Worm (Caenorhabditis elegans) whole organism, L2 larva: ENCODE results near the gene ing-3.

ENCODE experiments used
- C34F6.9 ChIP-seq: fragments of 150-350 bp; optimal IDR thresholded peaks from 2 replicates; lab custom pipeline; 2014; ENCODE audit warnings: missing biosample characterization, missing genetic modification characterization
- F13H6.1 ChIP-seq: sonication (generic microtip); optimal IDR thresholded peaks from 2 replicates; lab custom pipeline; 2016; ENCODE audit warnings: missing genetic modification characterization, missing compliant biosample characterization
- R02D3.7 ChIP-seq: fragments of 150-350 bp; optimal IDR thresholded peaks from 2 replicates; lab custom pipeline; 2014; ENCODE audit warnings: missing biosample characterization, missing genetic modification characterization
- Y55F3AM.14 ChIP-seq: fragments of 200-800 bp; sonication (Bioruptor generic); optimal IDR thresholded peaks from 2 replicates; lab custom pipeline; 2018; ENCODE audit warnings: mild to moderate bottlenecking, missing genetic modification characterization, missing compliant biosample characterization
- ZK546.5 ChIP-seq: sonication (generic microtip); optimal IDR thresholded peaks from 2 replicates; lab custom pipeline; 2017; ENCODE audit warnings: missing biosample characterization, missing genetic modification characterization
- alr-1 ChIP-seq: fragments of 150-350 bp; optimal IDR thresholded peaks from 2 replicates; lab custom pipeline; 2014; ENCODE audit warnings: missing biosample characterization, missing genetic modification characterization
- ama-1 ChIP-seq: fragments of 150-350 bp; optimal IDR thresholded peaks from 2 replicates; lab custom pipeline; 2018; ENCODE audit warnings: inconsistent platforms
- blmp-1 ChIP-seq: sonication (generic microtip); optimal IDR thresholded peaks from 2 replicates; lab custom pipeline; 2017; ENCODE audit warnings: missing genetic modification characterization, mild to moderate bottlenecking, missing compliant biosample characterization, antibody characterized with exemption, moderate library complexity; ENCODE audit not compliant: insufficient read depth
- ceh-82 ChIP-seq: fragments of 150-350 bp; optimal IDR thresholded peaks from 2 replicates; lab custom pipeline; 2014; ENCODE audit warnings: missing biosample characterization, missing genetic modification characterization
- crh-2 ChIP-seq: sonication (generic microtip); optimal IDR thresholded peaks from 2 replicates; lab custom pipeline; 2017; ENCODE audit warnings: missing biosample characterization, missing genetic modification characterization
- egl-27 ChIP-seq: sonication (generic microtip); optimal IDR thresholded peaks from 3 replicates; lab custom pipeline; 2017; ENCODE audit warnings: missing biosample characterization, missing genetic modification reagents, missing genetic modification characterization
- elt-1 ChIP-seq: fragments of 150-350 bp; optimal IDR thresholded peaks from 2 replicates; lab custom pipeline; 2014; ENCODE audit warnings: missing biosample characterization, missing genetic modification characterization
- elt-3 ChIP-seq: sonication (generic microtip); optimal IDR thresholded peaks from 2 replicates; lab custom pipeline; 2017; ENCODE audit warnings: missing biosample characterization, missing genetic modification characterization
- fos-1 ChIP-seq: fragments of 150-350 bp; optimal IDR thresholded peaks from 2 replicates; lab custom pipeline; 2014; ENCODE audit warnings: missing biosample characterization, missing genetic modification characterization
- gmeb-1 ChIP-seq: fragments of 150-350 bp; optimal IDR thresholded peaks from 2 replicates; lab custom pipeline; 2014; ENCODE audit warnings: missing biosample characterization, missing genetic modification characterization
- lin-11 ChIP-seq: fragments of 150-350 bp; sonication (generic microtip); optimal IDR thresholded peaks from 2 replicates; lab custom pipeline; 2014; ENCODE audit warnings: missing biosample characterization, missing genetic modification characterization, inconsistent platforms, mixed read lengths
- lin-13 ChIP-seq: fragments of 150-350 bp; optimal IDR thresholded peaks from 2 replicates; lab custom pipeline; 2014; ENCODE audit warnings: missing biosample characterization, missing genetic modification reagents, missing genetic modification characterization
- lin-39 ChIP-seq: fragments of 150-350 bp; optimal IDR thresholded peaks from 2 replicates; lab custom pipeline; 2014; ENCODE audit warnings: missing biosample characterization, missing genetic modification reagents, missing genetic modification characterization
- lsy-2 ChIP-seq, 2 experiments: fragments of 150-350 bp in 1 of 2; sonication (generic microtip) in 1 of 2; optimal IDR thresholded peaks; 2 replicates each; lab custom pipeline; 2014 to 2017; ENCODE audit warnings: missing biosample characterization in 2 of 2, missing genetic modification characterization in 2 of 2
- mab-5 ChIP-seq: fragments of 150-350 bp; optimal IDR thresholded peaks from 2 replicates; lab custom pipeline; 2014; ENCODE audit warnings: missing biosample characterization, missing genetic modification characterization
- mdl-1 ChIP-seq, 2 experiments: fragments of 150-350 bp in 1 of 2; sonication (generic microtip) in 1 of 2; optimal IDR thresholded peaks; 2 replicates each; lab custom pipeline; 2017; ENCODE audit warnings: missing biosample characterization in 2 of 2, missing genetic modification characterization in 2 of 2
- nhr-11 ChIP-seq: fragments of 150-350 bp; optimal IDR thresholded peaks from 2 replicates; lab custom pipeline; 2014; ENCODE audit warnings: missing biosample characterization, missing genetic modification characterization
- nhr-12 ChIP-seq: fragments of 150-350 bp; optimal IDR thresholded peaks from 2 replicates; lab custom pipeline; 2014; ENCODE audit warnings: missing biosample characterization, missing genetic modification characterization
- nhr-129 ChIP-seq: fragments of 150-350 bp; optimal IDR thresholded peaks from 2 replicates; lab custom pipeline; 2014; ENCODE audit warnings: missing biosample characterization, missing genetic modification characterization
- nhr-21 ChIP-seq: fragments of 150-350 bp; optimal IDR thresholded peaks from 2 replicates; lab custom pipeline; 2014; ENCODE audit warnings: missing biosample characterization, missing genetic modification characterization
- nhr-23 ChIP-seq: fragments of 150-350 bp; optimal IDR thresholded peaks from 2 replicates; lab custom pipeline; 2014; ENCODE audit warnings: missing biosample characterization, missing genetic modification reagents, missing genetic modification characterization
- nhr-237 ChIP-seq: fragments of 150-350 bp; optimal IDR thresholded peaks from 2 replicates; lab custom pipeline; 2014; ENCODE audit warnings: missing biosample characterization, missing genetic modification characterization
- nhr-25 ChIP-seq: fragments of 150-350 bp; sonication (generic microtip); optimal IDR thresholded peaks from 3 replicates; lab custom pipeline; 2014; ENCODE audit warnings: missing biosample characterization, missing genetic modification characterization
- nhr-77 ChIP-seq: fragments of 150-350 bp; optimal IDR thresholded peaks from 2 replicates; lab custom pipeline; 2014; ENCODE audit warnings: missing biosample characterization, missing genetic modification characterization
- sem-4 ChIP-seq: fragments of 150-350 bp; optimal IDR thresholded peaks from 2 replicates; lab custom pipeline; 2014; ENCODE audit warnings: missing biosample characterization, missing genetic modification reagents, missing genetic modification characterization
- skn-1 ChIP-seq: sonication (generic microtip); optimal IDR thresholded peaks from 2 replicates; lab custom pipeline; 2017; ENCODE audit warnings: missing biosample characterization, missing genetic modification characterization
- sma-3 ChIP-seq: sonication (generic microtip); optimal IDR thresholded peaks from 2 replicates; lab custom pipeline; 2016; ENCODE audit warnings: missing genetic modification reagents, missing genetic modification characterization, missing compliant biosample characterization
- sma-9 ChIP-seq, 2 experiments: fragments of 150-350 bp in 1 of 2; sonication (generic microtip) in 1 of 2; optimal IDR thresholded peaks; 2 replicates each; lab custom pipeline; 2014 to 2016; ENCODE audit warnings: missing genetic modification characterization in 2 of 2, mild to moderate bottlenecking in 1 of 2, missing biosample characterization in 1 of 2, missing compliant biosample characterization in 1 of 2, missing genetic modification reagents in 1 of 2, moderate library complexity in 1 of 2
- snpc-4 ChIP-seq: fragments of 150-350 bp; optimal IDR thresholded peaks from 2 replicates; lab custom pipeline; 2014; ENCODE audit warnings: missing biosample characterization, missing genetic modification characterization
- unc-39 ChIP-seq: fragments of 150-350 bp; optimal IDR thresholded peaks from 2 replicates; lab custom pipeline; 2014; ENCODE audit warnings: missing biosample characterization, missing genetic modification characterization
- unc-62 ChIP-seq: fragments of 150-350 bp; optimal IDR thresholded peaks from 2 replicates; lab custom pipeline; 2014; ENCODE audit warnings: missing biosample characterization, missing genetic modification reagents, missing genetic modification characterization
- zag-1 ChIP-seq: fragments of 150-350 bp; optimal IDR thresholded peaks from 2 replicates; lab custom pipeline; 2014; ENCODE audit warnings: missing biosample characterization, missing genetic modification characterization
- ztf-11 ChIP-seq: sonication (generic microtip); optimal IDR thresholded peaks from 2 replicates; lab custom pipeline; 2017; ENCODE audit warnings: missing biosample characterization, missing genetic modification characterization
- ztf-4 ChIP-seq: fragments of 150-350 bp; optimal IDR thresholded peaks from 2 replicates; lab custom pipeline; 2014; ENCODE audit warnings: missing biosample characterization, missing genetic modification characterization

ing-3 gene

DNA sequence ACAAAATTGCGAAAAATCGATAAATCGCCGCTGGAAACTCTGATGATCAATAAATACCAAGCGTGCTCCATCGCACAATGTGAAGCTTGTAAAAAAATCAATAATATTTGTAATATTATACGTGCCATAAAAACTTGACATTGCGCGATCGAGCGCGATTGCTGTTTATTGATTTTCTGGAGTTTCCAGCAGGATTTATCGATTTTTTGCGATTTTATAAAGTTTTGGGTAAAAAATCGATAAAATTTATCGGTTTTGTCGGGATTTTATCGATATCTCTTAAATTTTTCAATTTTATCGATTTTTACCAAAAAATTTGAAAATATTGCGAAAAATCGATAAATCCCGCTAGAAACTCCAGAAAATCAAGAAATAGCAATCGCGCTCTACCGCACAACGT is 23.9 kb downstream of the ing-3 start:
- TF ChIP-seq gmeb-1 (no peak), ZK546.5 (tag; lab: Kevin White, UChicago) (no peak), ama-1 (lab: Kevin White, UChicago) (no peak)

DNA sequence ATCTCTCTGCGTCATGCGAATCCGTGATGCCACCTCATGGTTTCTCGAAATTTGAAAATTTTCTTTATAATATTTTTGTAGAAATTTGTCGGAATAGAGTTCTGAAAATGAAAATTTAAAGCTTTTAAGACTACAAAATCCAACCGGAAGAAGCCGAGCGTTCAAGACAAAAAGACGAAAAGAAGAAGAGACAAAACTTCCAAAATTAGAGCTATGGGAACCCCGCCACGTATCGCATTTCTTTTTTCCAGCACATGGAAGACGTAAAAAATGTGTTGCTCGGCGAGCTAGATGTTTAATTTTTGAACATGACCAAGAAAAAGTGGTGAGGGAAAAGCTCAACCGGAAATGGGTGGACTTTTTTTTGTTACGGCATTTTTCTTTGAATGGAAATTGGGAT is 26.2 kb downstream of the ing-3 start, which contains the start of gene W02B8.1:
TSS of gene W02B8.1 (minus strand) at position 101 of the 400 bp plus-strand sequence.
- TF ChIP-seq lin-39 (tag; lab: Kevin White, UChicago) (no peak), nhr-11 (tag; lab: Kevin White, UChicago) (no peak), nhr-23 (tag; lab: Kevin White, UChicago) (no peak), nhr-25 (tag; lab: Kevin White, UChicago) (no peak), crh-2 (tag; lab: Kevin White, UChicago) (no peak), unc-62 (GFP tag; lab: Kevin White, UChicago) (no peak), zag-1 (no peak), mab-5 (tag; lab: Kevin White, UChicago) (no peak), blmp-1 (tag; lab: Kevin White, UChicago) (no peak), ama-1 (lab: Kevin White, UChicago) (no peak), ztf-4 (no peak), nhr-77 (tag; lab: Kevin White, UChicago) (no peak), ceh-82 (tag; lab: Kevin White, UChicago) (no peak), sem-4 (tag; lab: Kevin White, UChicago) (no peak), lin-11 (tag; lab: Kevin White, UChicago) (no peak), snpc-4 (tag; lab: Kevin White, UChicago) (no peak)
- TF ChIP-seq, all 48 proteins: peak for 0

DNA sequence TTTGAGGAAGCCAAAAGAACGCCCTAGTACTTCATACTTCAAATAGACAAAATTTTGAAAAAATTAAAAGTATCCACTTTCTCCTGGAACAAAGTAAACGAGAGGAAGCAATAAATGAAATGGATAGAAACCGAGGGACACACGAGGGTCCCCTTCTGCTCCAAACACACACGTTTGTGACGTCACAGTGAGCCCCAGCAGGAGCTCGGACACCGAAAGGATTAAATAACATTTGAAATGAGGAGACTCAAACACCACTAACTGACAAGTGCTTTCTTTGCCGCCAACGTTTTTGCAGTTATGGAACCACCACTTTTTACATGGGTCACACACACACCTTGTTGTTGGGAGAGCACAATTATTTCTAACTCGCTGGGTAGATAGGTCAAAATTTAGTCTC is 27.6 kb downstream of the ing-3 start:
- TF ChIP-seq fos-1 (tag; lab: Kevin White, UChicago) (no peak), nhr-23 (tag; lab: Kevin White, UChicago) (no peak), nhr-21 (no peak), sma-9 (GFP tag; optimal IDR thresholded peaks at IDR 0.05; lab: Kevin White, UChicago) (peak; percentile 38), sma-9 (tag; optimal IDR thresholded peaks at IDR 0.05; lab: Kevin White, UChicago) (no peak), zag-1 (no peak), sem-4 (tag; lab: Kevin White, UChicago) (no peak), nhr-129 (tag; lab: Kevin White, UChicago) (peak; percentile 23), egl-27 (tag; lab: Kevin White, UChicago) (no peak), skn-1 (tag; lab: Kevin White, UChicago) (no peak), Y55F3AM.14 (GFP tag; lab: Kevin White, UChicago) (peak; percentile 29), mdl-1 (tag; optimal IDR thresholded peaks at IDR 0.05; lab: Kevin White, UChicago) (peak in 1 of 2 experiments; percentile 47), F13H6.1 (peak; percentile 36), lsy-2 (tag; optimal IDR thresholded peaks at IDR 0.05; lab: Kevin White, UChicago) (peak in 1 of 2 experiments; percentile 49), lin-11 (tag; lab: Kevin White, UChicago) (no peak), C34F6.9 (peak; percentile 19), ceh-82 (tag; lab: Kevin White, UChicago) (no peak), lin-13 (GFP tag; lab: Kevin White, UChicago) (no peak)

DNA sequence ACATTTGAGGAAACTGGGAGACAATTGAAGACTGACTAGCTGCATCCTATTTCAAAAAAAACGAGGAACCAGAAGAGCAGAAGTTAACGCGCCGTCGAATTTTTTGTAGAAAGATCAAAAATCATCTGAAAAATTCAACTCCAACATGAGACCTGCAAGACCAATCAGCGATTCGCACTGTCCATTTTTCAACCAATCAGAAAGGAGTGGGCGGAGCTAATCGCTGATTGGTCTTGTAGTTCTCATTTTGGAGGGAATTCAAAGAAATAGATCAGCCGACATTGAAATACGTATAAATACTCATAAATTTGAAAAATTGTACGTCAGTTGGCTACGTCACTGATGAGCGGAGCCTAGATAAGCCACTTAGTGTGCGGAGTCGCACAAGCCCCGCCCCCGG is 31.8 kb downstream of the ing-3 start:
- TF ChIP-seq elt-3 (tag; lab: Kevin White, UChicago), result no peak
- no peak for TF ChIP-seq gmeb-1
- no peak for TF ChIP-seq alr-1 (tag; lab: Kevin White, UChicago)
- TF ChIP-seq elt-1 (tag; lab: Kevin White, UChicago), result no peak
- no peak for TF ChIP-seq nhr-77 (tag; lab: Kevin White, UChicago)
- TF ChIP-seq snpc-4 (tag; lab: Kevin White, UChicago), result no peak
- TF ChIP-seq crh-2 (tag; lab: Kevin White, UChicago), result no peak
- no peak for TF ChIP-seq nhr-21
- no peak for TF ChIP-seq blmp-1 (tag; lab: Kevin White, UChicago)
- no peak for TF ChIP-seq mdl-1 (tag; optimal IDR thresholded peaks at IDR 0.05; lab: Kevin White, UChicago)
- TF ChIP-seq nhr-129 (tag; lab: Kevin White, UChicago), result no peak
- no peak for TF ChIP-seq ztf-11 (tag; lab: Kevin White, UChicago)
- no peak for TF ChIP-seq nhr-237 (tag; lab: Kevin White, UChicago)
- no peak for TF ChIP-seq sma-3
- TF ChIP-seq R02D3.7 (tag; lab: Kevin White, UChicago), result no peak
- TF ChIP-seq ama-1 (lab: Kevin White, UChicago), result no peak
- no peak for TF ChIP-seq zag-1
- TF ChIP-seq nhr-12 (tag; lab: Kevin White, UChicago), result no peak
- TF ChIP-seq unc-39 (tag; lab: Kevin White, UChicago), result no peak
- no peak for TF ChIP-seq ztf-4
